Fruit fly (Drosophila melanogaster): Measurements from ENCODE around the gene CG42830.

CG42830 gene

DNA sequence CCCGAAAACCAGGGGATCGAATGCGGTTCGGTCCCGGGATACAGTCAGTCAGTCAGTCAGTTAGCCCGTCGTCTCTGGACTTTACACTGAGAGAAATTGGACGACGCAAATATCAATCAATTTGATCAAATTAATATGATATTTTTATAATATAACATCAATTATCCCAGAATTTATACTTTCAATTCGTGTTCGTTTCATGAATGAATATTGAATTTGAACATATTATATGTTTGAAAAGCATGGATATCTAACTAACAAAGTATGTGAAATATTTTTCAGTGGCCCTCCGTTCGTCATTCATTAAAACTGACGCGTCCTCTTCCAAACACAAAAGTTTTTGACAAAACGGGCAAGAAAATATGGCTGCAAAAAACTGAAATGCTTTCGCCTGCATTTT is 30.5 kb downstream of the CG42830 start (continued):
- TF ChIP-seq CG4854 (GFP tag; optimal IDR thresholded peaks at IDR 0.05) (no peak), CG1603 (tag; optimal IDR thresholded peaks at IDR 0.05) (peak; percentile 33), Blimp-1 (GFP tag; optimal IDR thresholded peaks at IDR 0.05) (peak; percentile 44), CG31441 (GFP tag; IDR thresholded peaks at IDR 0.05) (no peak), twi (tag; optimal IDR thresholded peaks at IDR 0.05) (no peak), az2 (GFP tag; optimal IDR thresholded peaks at IDR 0.05) (peak; percentile 28), Dbx (GFP tag; IDR thresholded peaks at IDR 0.05) (no peak), scrt (GFP tag; optimal IDR thresholded peaks at IDR 0.05) (no peak), ham (GFP tag; IDR thresholded peaks at IDR 0.05) (no peak), tna (GFP tag; IDR thresholded peaks at IDR 0.05; ENCODE audit: partially characterized antibody) (no peak), CG15601 (tag; optimal IDR thresholded peaks at IDR 0.05) (no peak), Hr51 (GFP tag; optimal IDR thresholded peaks at IDR 0.05) (peak in 1 of 2 experiments; percentile 2), Mrtf (GFP tag; IDR thresholded peaks at IDR 0.05) (no peak), run (tag; optimal IDR thresholded peaks at IDR 0.05) (no peak), bsh (GFP tag; optimal IDR thresholded peaks at IDR 0.05) (peak in 1 of 2 experiments; percentile 58), pzg (GFP tag; optimal IDR thresholded peaks at IDR 0.05) (no peak), Awh (GFP tag; IDR thresholded peaks at IDR 0.05) (no peak), al (GFP tag; IDR thresholded peaks at IDR 0.05) (no peak), btn (GFP tag; optimal IDR thresholded peaks at IDR 0.05) (no peak), tgo (GFP tag; IDR thresholded peaks at IDR 0.05) (no peak), Xrp1 (GFP tag; IDR thresholded peaks at IDR 0.05) (peak; percentile 28; the same call in 1 of the 2 replicates), CG11093 (GFP tag; IDR thresholded peaks at IDR 0.05) (no peak)

dm6 chr2L:17778287-17778762 is 34.1 kb downstream of the CG42830 start, which contains the start of gene CadN:
Gene CadN (minus strand): TSS chr2L:17778340.
- TF ChIP-seq CG1647 (GFP tag; optimal IDR thresholded peaks at IDR 0.05) (no peak), Antp (GFP tag; optimal IDR thresholded peaks at IDR 0.05) (peak; percentile 1), az2 (GFP tag; optimal IDR thresholded peaks at IDR 0.05) (peak; percentile 22), CG2875 (GFP tag; optimal IDR thresholded peaks at IDR 0.05) (peak; percentile 3), CG2116 (GFP tag; optimal IDR thresholded peaks at IDR 0.05) (no peak), nom (GFP tag; optimal IDR thresholded peaks at IDR 0.05) (peak; percentile 84), pfk (GFP tag; optimal IDR thresholded peaks at IDR 0.05) (no peak), CG12236 (GFP tag; optimal IDR thresholded peaks at IDR 0.05) (peak; percentile 83), Jarid2 (GFP tag; optimal IDR thresholded peaks at IDR 0.05) (peak; percentile 74), CHES-1-like (GFP tag; optimal IDR thresholded peaks at IDR 0.05) (no peak), CG7839 (tag; optimal IDR thresholded peaks at IDR 0.05) (peak; percentile 5), phol (tag; optimal IDR thresholded peaks at IDR 0.05) (peak; percentile 49), gcm2 (GFP tag; optimal IDR thresholded peaks at IDR 0.05) (no peak), gce (GFP tag; IDR thresholded peaks at IDR 0.05) (0 out of 3 replicates have a peak, but pooled peaks have one; percentile 25), CG6813 (GFP tag; optimal IDR thresholded peaks at IDR 0.05) (no peak), Oli (tag; optimal IDR thresholded peaks at IDR 0.05) (peak; percentile 37), CoRest (tag; optimal IDR thresholded peaks at IDR 0.05) (peak; percentile 18), ems (GFP tag; optimal IDR thresholded peaks at IDR 0.05) (peak; percentile 7), CG31224 (GFP tag; IDR thresholded peaks at IDR 0.05) (no peak), tio (GFP tag; optimal IDR thresholded peaks at IDR 0.05) (peak; percentile 28), CG5953 (GFP tag; IDR thresholded peaks at IDR 0.05) (peak; percentile 32; the same call in 1 of the 2 replicates), unpg (GFP tag; optimal IDR thresholded peaks at IDR 0.05) (peak; percentile 52), Taf1 (GFP tag; IDR thresholded peaks at IDR 0.05) (no peak), ATbp (GFP tag; optimal IDR thresholded peaks at IDR 0.05) (peak; percentile 15), CG15514 (GFP tag; optimal IDR thresholded peaks at IDR 0.05) (no peak), vnd (GFP tag; IDR thresholded peaks at IDR 0.05; ENCODE audit: partially characterized antibody) (no peak), eve (GFP tag; optimal IDR thresholded peaks at IDR 0.05) (no peak), salm (tag; optimal IDR thresholded peaks at IDR 0.05) (no peak), CG18262 (tag; optimal IDR thresholded peaks at IDR 0.05) (peak; percentile 30)

Data from whole organism, embryonic.